Fruit fly (Drosophila melanogaster) whole organism: ENCODE data around the gene CG11030.

Source experiments
- CG8478 ChIP-seq: fragments of >200 bp; optimal IDR thresholded peaks from 2 replicates; lab custom pipeline; 2018; ENCODE audit warnings: inconsistent platforms
- Dll ChIP-seq: fragments of >200 bp; optimal IDR thresholded peaks from 2 replicates; lab custom pipeline; 2017
- EcR ChIP-seq, 2 experiments: fragments of >200 bp; optimal IDR thresholded peaks; 2 replicates each; lab custom pipeline; 2017; ENCODE audit warnings: missing biosample characterization in 2 of 2, missing genetic modification characterization in 2 of 2, missing genetic modification reagents in 2 of 2
- pan ChIP-seq: fragments of >200 bp; optimal IDR thresholded peaks from 2 replicates; lab custom pipeline; 2017
- psq ChIP-seq: fragments of >200 bp; optimal IDR thresholded peaks from 2 replicates; lab custom pipeline; 2017
- usp ChIP-seq: fragments of >200 bp; optimal IDR thresholded peaks from 2 replicates; lab custom pipeline; 2017; ENCODE audit warnings: missing biosample characterization, missing genetic modification characterization, mixed read lengths

CG11030 gene

DNA sequence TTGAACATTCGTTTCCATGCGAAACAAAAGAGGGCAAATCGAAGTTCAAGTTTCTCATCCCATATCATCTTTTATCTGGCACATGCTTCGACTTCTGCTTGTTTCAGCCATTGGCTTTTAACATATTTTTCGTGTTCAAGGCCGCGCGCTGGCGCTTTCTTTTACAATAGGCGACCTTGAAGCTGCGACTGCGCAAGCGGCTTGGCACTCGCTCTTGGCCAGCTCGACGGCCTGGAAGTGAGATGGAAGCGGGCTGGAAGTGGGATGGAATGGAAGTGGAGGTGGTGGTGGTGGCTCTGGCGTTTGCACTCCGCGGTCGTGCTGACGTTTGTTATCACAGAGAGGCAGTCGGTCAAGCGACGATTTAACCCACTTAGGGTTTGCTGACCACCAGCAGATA is 18.0 kb downstream of the CG11030 start:
- TF ChIP-seq EcR (GFP tag; optimal IDR thresholded peaks at IDR 0.05; lab: Kevin White, UChicago), result no peak
- no peak for TF ChIP-seq psq (lab: Kevin White, UChicago)
- TF ChIP-seq Dll (lab: Kevin White, UChicago), result no peak
- no peak for TF ChIP-seq pan (lab: Kevin White, UChicago)
- TF ChIP-seq usp (GFP tag; lab: Kevin White, UChicago), result no peak
- TF ChIP-seq CG8478 (lab: Kevin White, UChicago), result no peak

- TF ChIP-seq CG8478 (lab: Kevin White, UChicago), result no peak
- no peak for TF ChIP-seq EcR (GFP tag; optimal IDR thresholded peaks at IDR 0.05; lab: Kevin White, UChicago)
- TF ChIP-seq Dll (lab: Kevin White, UChicago), result no peak
- no peak for TF ChIP-seq psq (lab: Kevin White, UChicago)
- no peak for TF ChIP-seq pan (lab: Kevin White, UChicago)
- TF ChIP-seq usp (GFP tag; lab: Kevin White, UChicago), result no peak
These were observed 19.2 kb downstream of the CG11030 start for dm6 chr2L:5743537-5744148.

dm6 chr2L:5745857-5746256 is 21.4 kb downstream of the CG11030 start, which contains the start of gene CG11029:
TSS of gene CG11029 (plus strand) at chr2L:5746157.
- TF ChIP-seq EcR (GFP tag; optimal IDR thresholded peaks at IDR 0.05; lab: Kevin White, UChicago) (no peak), pan (lab: Kevin White, UChicago) (no peak), Dll (lab: Kevin White, UChicago) (no peak), CG8478 (lab: Kevin White, UChicago) (no peak), psq (lab: Kevin White, UChicago) (no peak), usp (GFP tag; lab: Kevin White, UChicago) (no peak)

dm6 chr2L:5748188-5748587 is 23.7 kb downstream of the CG11030 start:
- TF ChIP-seq usp (GFP tag; lab: Kevin White, UChicago) (no peak), pan (lab: Kevin White, UChicago) (peak; percentile 60), EcR (GFP tag; optimal IDR thresholded peaks at IDR 0.05; lab: Kevin White, UChicago) (no peak), CG8478 (lab: Kevin White, UChicago) (no peak), Dll (lab: Kevin White, UChicago) (no peak), psq (lab: Kevin White, UChicago) (no peak)

dm6 chr2L:5751448-5751847 is 27.0 kb downstream of the CG11030 start:
- TF ChIP-seq CG8478 (lab: Kevin White, UChicago) (no peak), pan (lab: Kevin White, UChicago) (no peak), Dll (lab: Kevin White, UChicago) (no peak), psq (lab: Kevin White, UChicago) (no peak), usp (GFP tag; lab: Kevin White, UChicago) (no peak), EcR (GFP tag; optimal IDR thresholded peaks at IDR 0.05; lab: Kevin White, UChicago) (no peak)

DNA sequence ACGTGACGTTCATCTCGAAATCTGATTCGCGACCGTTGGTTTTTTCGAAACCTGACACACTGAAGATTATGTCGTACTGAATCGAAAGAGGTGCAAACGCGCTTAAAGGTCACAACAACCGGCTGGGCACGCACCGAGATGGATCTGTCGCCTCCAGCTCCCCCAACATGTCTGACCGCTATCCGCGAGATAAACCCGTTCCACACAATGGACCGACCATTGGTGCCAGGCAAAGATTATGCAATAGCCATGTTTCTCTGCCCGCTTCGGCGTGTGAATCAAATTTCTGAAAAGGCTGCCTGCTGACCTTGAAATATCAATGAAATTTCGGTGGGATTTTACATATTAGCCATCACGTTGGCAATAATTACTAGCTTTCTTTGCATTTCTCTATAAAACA is 40.7 kb downstream of the CG11030 start:
- no peak for TF ChIP-seq Dll (lab: Kevin White, UChicago)
- TF ChIP-seq CG8478 (lab: Kevin White, UChicago), result no peak
- no peak for TF ChIP-seq EcR (GFP tag; optimal IDR thresholded peaks at IDR 0.05; lab: Kevin White, UChicago)
- TF ChIP-seq psq (lab: Kevin White, UChicago), result no peak
- TF ChIP-seq usp (GFP tag; lab: Kevin White, UChicago), result no peak
- TF ChIP-seq pan (lab: Kevin White, UChicago), result no peak

DNA sequence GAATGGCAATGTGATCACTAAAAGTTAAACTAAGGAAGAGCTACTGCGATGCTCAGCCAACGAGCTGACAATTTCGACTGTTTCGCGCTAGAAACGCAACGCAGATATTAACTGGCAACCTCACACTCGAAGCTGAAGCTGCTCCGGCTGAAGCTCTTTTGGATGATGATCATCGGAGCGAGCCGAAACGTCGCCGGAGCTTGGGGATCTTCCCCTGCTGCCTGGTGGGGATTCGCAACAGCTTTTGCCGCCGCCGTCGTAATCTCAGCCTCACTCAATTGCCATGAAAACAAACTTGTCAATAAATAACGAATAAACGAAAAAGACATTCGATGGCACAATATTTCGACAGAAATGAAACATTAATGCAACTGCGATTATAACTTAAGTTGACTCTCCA is 41.6 kb downstream of the CG11030 start, which contains the start of gene obst-E:
TSS of gene obst-E (minus strand) at position 101 of the 400 bp plus-strand sequence.
- TF ChIP-seq pan (lab: Kevin White, UChicago) (no peak), Dll (lab: Kevin White, UChicago) (no peak), CG8478 (lab: Kevin White, UChicago) (no peak)

DNA sequence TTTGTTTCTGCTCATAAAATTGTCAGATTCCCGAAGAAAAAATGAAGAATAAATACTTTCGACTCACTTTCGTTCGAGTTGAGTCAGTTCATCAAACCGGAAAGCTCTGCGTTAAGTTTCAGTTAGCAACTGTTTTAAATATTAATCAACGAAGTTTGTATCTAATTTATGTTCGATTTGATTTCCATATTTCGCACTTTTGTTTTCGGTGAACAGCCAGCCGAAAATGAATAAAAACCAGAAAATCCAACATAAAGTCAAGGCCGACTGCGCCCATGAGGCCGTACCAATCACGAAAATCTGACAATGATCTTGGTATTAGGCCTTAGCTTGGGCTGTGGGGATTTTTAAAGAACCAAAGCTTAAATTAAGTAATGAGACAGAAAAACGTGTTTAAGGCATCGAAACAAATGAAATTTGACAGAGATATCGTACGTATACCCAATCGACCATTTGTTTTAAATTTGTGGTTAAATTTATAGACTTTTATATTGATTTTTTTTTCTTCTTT is 42.1 kb downstream of the CG11030 start:
- TF ChIP-seq psq (lab: Kevin White, UChicago) (no peak), pan (lab: Kevin White, UChicago) (no peak), usp (GFP tag; lab: Kevin White, UChicago) (no peak), CG8478 (lab: Kevin White, UChicago) (no peak), EcR (GFP tag; optimal IDR thresholded peaks at IDR 0.05; lab: Kevin White, UChicago) (no peak), Dll (lab: Kevin White, UChicago) (no peak)

- TF ChIP-seq Dll (lab: Kevin White, UChicago) (no peak), EcR (GFP tag; optimal IDR thresholded peaks at IDR 0.05; lab: Kevin White, UChicago) (no peak)
These were observed 46.7 kb downstream of the CG11030 start for dm6 chr2L:5771179-5771578.

DNA sequence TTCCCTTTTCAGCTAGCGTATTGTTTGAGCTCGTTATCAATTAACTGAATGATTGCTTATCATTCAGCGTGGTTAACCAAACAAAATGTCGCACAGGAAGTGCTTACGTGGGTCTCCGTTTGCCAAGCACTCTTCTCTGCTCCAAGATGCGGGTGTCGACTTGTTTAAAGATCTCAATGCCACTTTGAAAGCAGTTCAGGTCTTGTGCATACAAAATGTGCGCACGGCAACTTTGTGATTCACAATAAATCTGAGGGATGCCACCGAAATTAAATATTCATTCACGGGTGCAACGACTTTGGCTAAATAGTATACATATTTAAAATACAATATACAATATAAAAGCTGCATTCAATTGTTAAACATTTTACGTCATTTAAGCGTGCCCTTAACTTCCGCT is 47.8 kb downstream of the CG11030 start:
- TF ChIP-seq psq (lab: Kevin White, UChicago) (no peak), Dll (lab: Kevin White, UChicago) (no peak), pan (lab: Kevin White, UChicago) (no peak), EcR (GFP tag; optimal IDR thresholded peaks at IDR 0.05; lab: Kevin White, UChicago) (no peak), CG8478 (lab: Kevin White, UChicago) (no peak), usp (GFP tag; lab: Kevin White, UChicago) (no peak)

dm6 chr2L:5778157-5778556 is 53.7 kb downstream of the CG11030 start:
- TF ChIP-seq Dll (lab: Kevin White, UChicago) (no peak), pan (lab: Kevin White, UChicago) (peak; percentile 75)

dm6 chr2L:5780703-5781102 is 56.2 kb downstream of the CG11030 start:
- TF ChIP-seq psq (lab: Kevin White, UChicago) (no peak), CG8478 (lab: Kevin White, UChicago) (no peak), usp (GFP tag; lab: Kevin White, UChicago) (no peak), EcR (GFP tag; optimal IDR thresholded peaks at IDR 0.05; lab: Kevin White, UChicago) (no peak), Dll (lab: Kevin White, UChicago) (no peak), pan (lab: Kevin White, UChicago) (no peak)
